Worm (Caenorhabditis elegans) whole organism, young adult: ENCODE data around the gene R01E6.7.

ENCODE experiments used
- F22D6.2 ChIP-seq: sonication (generic microtip); optimal IDR thresholded peaks from 2 replicates; lab custom pipeline; 2016; ENCODE audit warnings: mild to moderate bottlenecking, missing genetic modification characterization, missing compliant biosample characterization
- F39B2.1 ChIP-seq: fragments of 200-800 bp; sonication (Bioruptor generic); IDR thresholded peaks from 2 replicates; pipeline ENCODE4 v1.3.6; 2022; ENCODE audit warnings: missing genetic modification reagents, missing genetic modification characterization, missing compliant biosample characterization
- F52B5.7 ChIP-seq: sonication (generic microtip); optimal IDR thresholded peaks from 2 replicates; lab custom pipeline; 2016; ENCODE audit warnings: mild to moderate bottlenecking, missing genetic modification characterization, missing compliant biosample characterization
- F55B11.4 ChIP-seq: sonication (generic microtip); optimal IDR thresholded peaks from 2 replicates; lab custom pipeline; 2016; ENCODE audit warnings: missing compliant biosample characterization, missing genetic modification characterization, borderline replicate concordance; ENCODE audit not compliant: insufficient read depth
- K12H6.12 ChIP-seq: fragments of 200-800 bp; sonication (Bioruptor generic); optimal IDR thresholded peaks from 2 replicates; lab custom pipeline; 2018; ENCODE audit warnings: mild to moderate bottlenecking, missing genetic modification characterization, missing compliant biosample characterization
- T26A5.8 ChIP-seq: sonication (generic microtip); optimal IDR thresholded peaks from 2 replicates; lab custom pipeline; 2016; ENCODE audit warnings: missing genetic modification characterization, missing compliant biosample characterization
- Y56A3A.18 ChIP-seq: fragments of 200-800 bp; sonication (Bioruptor generic); IDR thresholded peaks from 2 replicates; pipeline ENCODE4 v1.3.6; 2022; ENCODE audit warnings: missing genetic modification reagents, missing genetic modification characterization, missing compliant biosample characterization
- ZK185.1 ChIP-seq: sonication (generic microtip); optimal IDR thresholded peaks from 2 replicates; lab custom pipeline; 2016; ENCODE audit warnings: mild to moderate bottlenecking, missing genetic modification characterization, missing compliant biosample characterization; ENCODE audit not compliant: poor library complexity, severe bottlenecking
- atf-7 ChIP-seq: sonication (generic microtip); optimal IDR thresholded peaks from 2 replicates; lab custom pipeline; 2017; ENCODE audit warnings: mild to moderate bottlenecking, missing genetic modification characterization, missing compliant biosample characterization
- attf-5 ChIP-seq: fragments of 200-800 bp; sonication (Bioruptor generic); optimal IDR thresholded peaks from 2 replicates; lab custom pipeline; 2018; ENCODE audit warnings: mild to moderate bottlenecking, missing genetic modification characterization, missing compliant biosample characterization
- cebp-2 ChIP-seq: fragments of 200-800 bp; sonication (Bioruptor generic); IDR thresholded peaks from 2 replicates; pipeline ENCODE4 v1.3.6; 2022; ENCODE audit warnings: missing genetic modification characterization, missing compliant biosample characterization
- ceh-100 ChIP-seq: fragments of 200-800 bp; sonication (Bioruptor generic); IDR thresholded peaks from 2 replicates; pipeline ENCODE4 v1.3.6; 2022; ENCODE audit warnings: missing genetic modification reagents, missing genetic modification characterization, missing compliant biosample characterization
- ceh-40 ChIP-seq: fragments of 200-800 bp; sonication (Bioruptor generic); IDR thresholded peaks from 2 replicates; pipeline ENCODE4 v1.3.6; 2022; ENCODE audit warnings: missing genetic modification characterization, missing compliant biosample characterization
- dox-1 ChIP-seq: fragments of 200-800 bp; sonication (Bioruptor generic); IDR thresholded peaks from 2 replicates; pipeline ENCODE4 v1.3.6; 2022; ENCODE audit warnings: missing genetic modification reagents, missing genetic modification characterization, missing compliant biosample characterization
- egl-44 ChIP-seq: fragments of 200-800 bp; sonication (Bioruptor generic); IDR thresholded peaks from 2 replicates; pipeline ENCODE4 v1.3.6; 2022; ENCODE audit warnings: missing genetic modification reagents, missing genetic modification characterization, missing compliant biosample characterization
- egrh-3 ChIP-seq: fragments of 200-800 bp; sonication (Bioruptor generic); IDR thresholded peaks from 2 replicates; pipeline ENCODE4 v1.3.6; 2022; ENCODE audit warnings: missing genetic modification reagents, missing genetic modification characterization, missing compliant biosample characterization
- ekl-4 ChIP-seq: fragments of 200-800 bp; sonication (Bioruptor generic); IDR thresholded peaks from 2 replicates; pipeline ENCODE4 v1.3.6; 2022; ENCODE audit warnings: missing genetic modification reagents, missing genetic modification characterization, missing compliant biosample characterization
- ets-4 ChIP-seq: fragments of 200-800 bp; sonication (Bioruptor generic); optimal IDR thresholded peaks from 2 replicates; lab custom pipeline; 2018; ENCODE audit warnings: mild to moderate bottlenecking, missing genetic modification characterization, missing compliant biosample characterization
- fkh-3 ChIP-seq: sonication (generic microtip); optimal IDR thresholded peaks from 2 replicates; lab custom pipeline; 2016; ENCODE audit warnings: mild to moderate bottlenecking, missing genetic modification characterization, missing compliant biosample characterization
- hmg-20 ChIP-seq: fragments of 200-800 bp; sonication (Bioruptor generic); IDR thresholded peaks from 2 replicates; pipeline ENCODE4 v1.3.6; 2022; ENCODE audit warnings: missing genetic modification reagents, missing genetic modification characterization, missing compliant biosample characterization
- let-526 ChIP-seq: fragments of 200-800 bp; sonication (Bioruptor generic); IDR thresholded peaks from 2 replicates; pipeline ENCODE4 v1.3.6; 2022; ENCODE audit warnings: missing genetic modification reagents, missing genetic modification characterization, missing compliant biosample characterization
- lin-40 ChIP-seq: sonication (generic microtip); optimal IDR thresholded peaks from 2 replicates; lab custom pipeline; 2016; ENCODE audit warnings: missing genetic modification characterization, mild to moderate bottlenecking, missing compliant biosample characterization, missing genotype, missing genetic modification reagents
- lin-54 ChIP-seq: fragments of 200-800 bp; sonication (Bioruptor generic); optimal IDR thresholded peaks from 2 replicates; lab custom pipeline; 2018; ENCODE audit warnings: mild to moderate bottlenecking, missing genetic modification characterization, missing compliant biosample characterization
- lir-1 ChIP-seq: fragments of 200-800 bp; sonication (Bioruptor generic); conservative IDR thresholded peaks from 2 replicates; pipeline ENCODE4 v1.3.6; 2022; ENCODE audit warnings: missing genetic modification reagents, missing genetic modification characterization, missing compliant biosample characterization
- madf-6 ChIP-seq: fragments of 200-800 bp; sonication (Bioruptor generic); IDR thresholded peaks from 2 replicates; pipeline ENCODE4 v1.3.6; 2022; ENCODE audit warnings: missing genetic modification reagents, missing genetic modification characterization, missing compliant biosample characterization
- mel-28 ChIP-seq: sonication (generic microtip); optimal IDR thresholded peaks from 2 replicates; lab custom pipeline; 2016; ENCODE audit warnings: borderline replicate concordance, mild to moderate bottlenecking, missing genetic modification characterization, missing compliant biosample characterization
- mxl-1 ChIP-seq: sonication (generic microtip); optimal IDR thresholded peaks from 2 replicates; lab custom pipeline; 2016; ENCODE audit warnings: missing genetic modification characterization, missing compliant biosample characterization
- nhr-90 ChIP-seq: sonication (generic microtip); optimal IDR thresholded peaks from 2 replicates; lab custom pipeline; 2016; ENCODE audit warnings: missing genotype, mild to moderate bottlenecking, missing genetic modification characterization, missing compliant biosample characterization
- repo-1 ChIP-seq: sonication (generic microtip); optimal IDR thresholded peaks from 2 replicates; lab custom pipeline; 2017; ENCODE audit warnings: mild to moderate bottlenecking, missing genetic modification characterization, missing compliant biosample characterization
- snpc-1.1 ChIP-seq: sonication (generic microtip); optimal IDR thresholded peaks from 2 replicates; lab custom pipeline; 2017; ENCODE audit warnings: missing genetic modification characterization, mild to moderate bottlenecking, missing compliant biosample characterization, antibody characterized with exemption, moderate library complexity, missing genotype, missing genetic modification reagents; ENCODE audit not compliant: insufficient read depth
- snpc-1.3 ChIP-seq: sonication (generic microtip); optimal IDR thresholded peaks from 2 replicates; lab custom pipeline; 2017; ENCODE audit warnings: missing genetic modification characterization, mild to moderate bottlenecking, missing compliant biosample characterization, antibody characterized with exemption, moderate library complexity, missing genotype, missing genetic modification reagents; ENCODE audit not compliant: insufficient read depth
- snpc-3.4 ChIP-seq: sonication (generic microtip); optimal IDR thresholded peaks from 2 replicates; lab custom pipeline; 2017; ENCODE audit warnings: missing genetic modification characterization, mild to moderate bottlenecking, missing compliant biosample characterization, antibody characterized with exemption, moderate library complexity, missing genotype, missing genetic modification reagents
- snpc-4 ChIP-seq, 5 experiments: fragments of 150-350 bp in 1 of 5; sonication (generic microtip) in 4 of 5; optimal IDR thresholded peaks; 2 replicates each; lab custom pipeline; 2014 to 2018; ENCODE audit warnings: missing genetic modification characterization in 5 of 5, missing biosample characterization in 3 of 5, antibody characterized with exemption in 2 of 5, mild to moderate bottlenecking in 2 of 5, missing compliant biosample characterization in 2 of 5, missing genotype in 2 of 5, moderate library complexity in 2 of 5, missing genetic modification reagents in 1 of 5
- sptf-2 ChIP-seq: fragments of 200-800 bp; sonication (Bioruptor generic); optimal IDR thresholded peaks from 2 replicates; lab custom pipeline; 2018; ENCODE audit warnings: mild to moderate bottlenecking, missing genetic modification characterization, missing compliant biosample characterization
- tbp1 ChIP-seq: fragments of 200-800 bp; sonication (Bioruptor generic); optimal IDR thresholded peaks from 2 replicates; lab custom pipeline; 2018; ENCODE audit warnings: mild to moderate bottlenecking, missing genetic modification characterization, missing compliant biosample characterization
- zfh-2 ChIP-seq: fragments of 200-800 bp; sonication (Bioruptor generic); conservative IDR thresholded peaks from 2 replicates; pipeline ENCODE4 v1.3.6; 2022; ENCODE audit warnings: missing genetic modification reagents, missing genetic modification characterization, missing compliant biosample characterization

R01E6.7 gene

DNA sequence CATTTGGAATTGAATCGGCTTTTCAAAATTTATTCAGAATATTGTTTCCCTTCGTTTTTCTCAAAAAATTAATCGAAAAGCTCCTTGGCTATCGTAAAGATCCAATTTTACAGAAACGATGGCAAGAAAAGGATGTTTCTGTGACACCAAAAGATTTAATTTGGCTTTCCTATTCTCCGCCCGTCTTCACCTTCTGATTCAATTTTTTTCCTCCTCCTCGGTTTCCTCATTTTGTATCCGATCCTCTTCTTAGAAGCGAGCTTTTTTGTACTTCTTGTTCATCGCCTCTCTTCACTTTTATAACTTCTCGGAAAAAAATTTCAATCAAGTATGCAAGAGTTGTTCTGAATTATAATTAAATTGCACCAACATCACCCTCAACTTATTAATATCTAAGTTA lies 40.3 kb upstream of the R01E6.7 start (continued):
- TF ChIP-seq snpc-1.3 (tag; lab: Kevin White, UChicago) (no peak), nhr-90 (tag; lab: Kevin White, UChicago) (no peak)
- TF ChIP-seq, all 124 proteins: peak for 0

DNA sequence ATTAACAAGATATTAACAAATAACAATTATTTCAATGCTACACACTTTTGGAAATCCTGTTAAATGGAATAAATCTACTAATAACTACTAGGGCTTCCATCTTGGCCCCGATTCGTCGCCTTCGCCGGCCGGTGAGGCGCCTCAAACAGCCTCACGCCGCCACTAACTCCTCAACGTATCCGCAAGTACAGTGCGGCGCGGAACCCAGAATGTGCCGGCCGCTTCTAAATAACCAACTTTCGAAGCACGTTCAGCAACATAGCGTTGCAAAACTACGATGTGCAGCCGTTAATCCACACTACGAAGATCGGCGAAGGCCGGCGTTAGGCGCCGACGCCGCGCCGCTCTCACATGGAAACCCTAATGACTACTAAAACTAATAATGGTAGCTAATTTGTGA lies 36.1 kb upstream of the R01E6.7 start:
- TF ChIP-seq mxl-1 (tag; lab: Kevin White, UChicago) (no peak), snpc-4 (GFP tag; optimal IDR thresholded peaks at IDR 0.05; lab: Kevin White, UChicago) (no peak), snpc-4 (tag; optimal IDR thresholded peaks at IDR 0.05; lab: Kevin White, UChicago) (peak in 2 of 4 experiments; percentile 75 to 84), lin-54 (no peak)

DNA sequence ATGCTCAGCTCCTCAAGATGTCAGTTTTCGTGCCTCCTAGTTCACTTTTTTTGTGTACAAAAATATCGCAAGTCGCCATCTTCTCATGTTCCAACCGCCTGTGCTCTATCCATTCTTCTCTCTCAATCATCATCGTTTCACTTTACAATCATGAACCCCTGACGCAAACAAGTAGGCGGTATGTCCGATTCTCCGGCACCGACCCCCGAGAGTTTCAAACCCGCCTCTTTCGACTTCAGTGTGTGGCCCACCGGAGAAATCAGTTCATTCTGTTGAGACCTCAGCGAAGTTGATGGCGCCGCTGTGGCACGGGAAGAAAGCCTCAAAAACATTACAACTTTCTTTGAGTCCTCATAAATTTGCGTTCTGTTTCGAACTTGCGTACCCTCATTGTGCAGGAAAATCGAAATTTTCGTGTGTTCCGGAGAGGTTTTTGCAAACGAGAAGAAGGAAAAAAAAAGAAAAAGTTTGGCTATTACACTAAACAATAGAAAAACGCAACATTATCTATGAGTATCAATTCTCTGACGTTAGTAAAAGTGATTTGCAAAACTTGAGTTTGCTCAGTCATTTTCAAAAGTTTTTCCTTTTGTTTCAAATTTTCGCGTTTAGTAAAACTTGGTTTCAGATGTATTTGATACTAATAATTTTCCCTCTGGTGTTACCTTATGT lies 35.3 kb upstream of the R01E6.7 start, which contains the start of gene F54B11.9:
TSS of gene F54B11.9 (plus strand) at position 622 of the 672 bp plus-strand sequence.
- TF ChIP-seq hmg-20 (GFP tag; lab: Robert Waterston, UW) (no peak), sptf-2 (GFP tag; lab: Kevin White, UChicago) (no peak), mxl-1 (tag; lab: Kevin White, UChicago) (no peak), F22D6.2 (tag; lab: Kevin White, UChicago) (no peak), cebp-2 (GFP tag; lab: Robert Waterston, UW) (no peak), fkh-3 (tag; lab: Kevin White, UChicago) (no peak), F39B2.1 (GFP tag; lab: Robert Waterston, UW) (no peak), ets-4 (GFP tag; lab: Kevin White, UChicago) (no peak), egrh-3 (no peak), madf-6 (no peak), mel-28 (tag; lab: Kevin White, UChicago) (no peak), ZK185.1 (tag; lab: Kevin White, UChicago) (no peak)

DNA sequence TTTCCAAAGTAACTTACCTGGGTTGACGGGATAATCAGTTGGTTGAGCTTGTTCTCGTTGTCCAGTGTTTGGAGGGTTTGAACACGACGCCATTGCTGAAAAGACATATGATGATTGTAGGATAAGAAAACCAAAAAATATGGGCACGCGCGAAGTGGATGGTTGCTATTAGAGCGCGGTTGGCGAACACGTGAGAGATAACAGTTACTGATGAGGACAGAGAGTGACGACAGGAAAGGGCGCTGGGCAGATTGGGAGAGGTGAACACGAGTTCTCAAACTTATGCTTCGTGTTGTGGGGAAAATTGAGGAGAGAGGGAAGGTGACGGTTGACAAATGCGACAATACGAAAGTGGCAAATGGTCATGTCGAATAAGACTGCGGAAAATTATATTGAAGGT lies 34.1 kb upstream of the R01E6.7 start, which contains the start of gene F54B11.8:
TSS of gene F54B11.8 (minus strand) at position 101 of the 400 bp plus-strand sequence.
- TF ChIP-seq egl-44 (GFP tag; lab: Robert Waterston, UW), result no peak
- TF ChIP-seq ekl-4 (GFP tag; lab: Robert Waterston, UW), result peak; percentile 14; the same call in 1 of the 2 replicates
- no peak for TF ChIP-seq mxl-1 (tag; lab: Kevin White, UChicago)

DNA sequence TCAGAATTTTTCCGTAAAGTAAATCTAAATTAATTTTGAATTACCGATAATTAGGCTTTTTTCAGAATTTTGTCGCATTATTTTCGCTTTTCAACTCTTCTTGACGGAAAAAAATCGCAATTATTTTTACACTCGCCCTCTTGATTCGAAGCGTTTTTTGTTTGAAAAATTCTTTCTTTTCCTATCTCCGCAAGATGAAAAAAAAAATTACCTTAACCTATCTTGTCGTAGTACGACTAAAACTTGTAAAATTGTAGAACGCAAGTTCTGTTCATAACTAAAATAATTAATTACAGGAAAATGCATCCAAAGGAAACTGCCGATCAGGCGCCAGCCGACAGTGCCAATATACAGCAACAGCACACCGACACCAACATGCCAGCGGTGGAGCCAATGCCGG lies 30.4 kb upstream of the R01E6.7 start, which contains the start of gene F54B11.7:
TSS of gene F54B11.7 (plus strand) at position 301 of the 400 bp plus-strand sequence.
- TF ChIP-seq T26A5.8 (tag; lab: Kevin White, UChicago) (no peak), Y56A3A.18 (GFP tag; lab: Robert Waterston, UW) (no peak)

DNA sequence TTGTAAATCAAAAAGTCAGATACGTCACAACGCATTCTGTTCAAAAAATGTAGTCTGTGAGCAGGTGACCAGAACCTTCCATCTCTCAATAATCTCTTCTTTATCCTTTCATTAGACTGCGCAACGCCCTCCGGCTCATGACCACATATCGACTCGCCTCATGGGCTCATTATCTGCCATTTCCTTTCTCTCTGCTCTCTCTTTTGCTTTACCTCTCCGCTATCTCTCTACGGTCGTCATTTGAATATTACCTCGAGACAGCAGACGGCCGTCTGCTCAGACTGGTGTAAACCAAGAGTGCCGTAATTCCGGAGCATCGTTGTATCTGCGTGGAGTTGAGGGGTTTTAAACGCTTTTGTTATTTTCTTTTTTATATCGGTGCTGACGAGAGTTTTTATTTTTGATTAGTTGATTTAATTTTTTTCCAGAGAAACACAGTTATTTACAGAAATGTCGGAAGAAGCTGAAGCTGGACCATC lies 28.3 kb upstream of the R01E6.7 start, which contains the start of gene bra-1:
TSS of gene bra-1 (plus strand) at position 429 of the 479 bp plus-strand sequence.
- TF ChIP-seq let-526 (GFP tag; lab: Robert Waterston, UW) (no peak), snpc-3.4 (tag; lab: Kevin White, UChicago) (no peak), ceh-100 (no peak), atf-7 (tag; lab: Kevin White, UChicago) (no peak), madf-6 (no peak), repo-1 (no peak), K12H6.12 (tag; lab: Kevin White, UChicago) (peak; percentile 6), snpc-1.1 (tag; lab: Kevin White, UChicago) (no peak), zfh-2 (GFP tag; lab: Robert Waterston, UW) (peak; percentile 40; the same call in 1 of the 2 replicates), attf-5 (GFP tag; lab: Kevin White, UChicago) (peak; percentile 35), F39B2.1 (GFP tag; lab: Robert Waterston, UW) (no peak), tbp1 (GFP tag; lab: Kevin White, UChicago) (no peak), F55B11.4 (tag; lab: Kevin White, UChicago) (no peak), lir-1 (GFP tag; lab: Robert Waterston, UW) (no peak), F52B5.7 (no peak), dox-1 (GFP tag; lab: Robert Waterston, UW) (peak; percentile 50; the same call in 1 of the 2 replicates), lin-40 (no peak), ceh-40 (GFP tag; lab: Robert Waterston, UW) (0 out of 2 replicates have a peak, but pooled peaks have one; percentile 19)
